Worm (Caenorhabditis elegans) whole organism, L3 larva: ENCODE results near the gene VW02B12L.2.

Experiments used
- ZK546.5 ChIP-seq: sonication (generic microtip); optimal IDR thresholded peaks from 2 replicates; lab custom pipeline; 2017; ENCODE audit warnings: missing biosample characterization, missing genetic modification characterization
- ceh-28 ChIP-seq: fragments of 150-350 bp; optimal IDR thresholded peaks from 2 replicates; lab custom pipeline; 2014; ENCODE audit warnings: missing biosample characterization, missing genetic modification reagents, missing genetic modification characterization
- daf-12 ChIP-seq: fragments of 150-350 bp; optimal IDR thresholded peaks from 2 replicates; lab custom pipeline; 2014; ENCODE audit warnings: missing biosample characterization, missing genetic modification reagents, missing genetic modification characterization
- egl-27 ChIP-seq: sonication (generic microtip); optimal IDR thresholded peaks from 4 replicates; lab custom pipeline; 2017; ENCODE audit warnings: missing biosample characterization, missing genetic modification reagents, missing genetic modification characterization
- egl-5 ChIP-seq: fragments of 150-350 bp; optimal IDR thresholded peaks from 2 replicates; lab custom pipeline; 2017; ENCODE audit warnings: missing biosample characterization, missing genetic modification reagents, missing genetic modification characterization, inconsistent platforms
- elt-1 ChIP-seq: fragments of 150-350 bp; optimal IDR thresholded peaks from 2 replicates; lab custom pipeline; 2014; ENCODE audit warnings: missing biosample characterization, missing genetic modification characterization
- elt-2 ChIP-seq: sonication (generic microtip); optimal IDR thresholded peaks from 2 replicates; lab custom pipeline; 2016; ENCODE audit warnings: missing genetic modification reagents, mild to moderate bottlenecking, missing genetic modification characterization, missing compliant biosample characterization
- fkh-10 ChIP-seq: sonication (generic microtip); optimal IDR thresholded peaks from 2 replicates; lab custom pipeline; 2017; ENCODE audit warnings: missing biosample characterization, missing genetic modification reagents, missing genetic modification characterization
- fkh-2 ChIP-seq: fragments of 150-350 bp; optimal IDR thresholded peaks from 2 replicates; lab custom pipeline; 2014; ENCODE audit warnings: missing biosample characterization, missing genetic modification reagents, missing genetic modification characterization
- jun-1 ChIP-seq: fragments of 150-350 bp; optimal IDR thresholded peaks from 2 replicates; lab custom pipeline; 2014; ENCODE audit warnings: missing biosample characterization, missing genetic modification reagents, missing genetic modification characterization
- lin-15B ChIP-seq: fragments of 150-350 bp; optimal IDR thresholded peaks from 2 replicates; lab custom pipeline; 2014; ENCODE audit warnings: missing biosample characterization, missing genetic modification characterization
- lin-39 ChIP-seq: fragments of 150-350 bp; optimal IDR thresholded peaks from 2 replicates; lab custom pipeline; 2018; ENCODE audit warnings: missing biosample characterization, missing genetic modification reagents, missing genetic modification characterization
- lsy-12 ChIP-seq: sonication (generic microtip); optimal IDR thresholded peaks from 2 replicates; lab custom pipeline; 2016; ENCODE audit warnings: mild to moderate bottlenecking, missing genetic modification characterization, missing compliant biosample characterization
- mdl-1 ChIP-seq: fragments of 150-350 bp; optimal IDR thresholded peaks from 2 replicates; lab custom pipeline; 2014; ENCODE audit warnings: missing biosample characterization, missing genetic modification characterization
- mml-1 ChIP-seq: fragments of 150-350 bp; sonication (generic microtip); optimal IDR thresholded peaks from 3 replicates; lab custom pipeline; 2014; ENCODE audit warnings: missing biosample characterization, missing genetic modification characterization
- nfya-1 ChIP-seq: sonication (generic microtip); optimal IDR thresholded peaks from 2 replicates; lab custom pipeline; 2017; ENCODE audit warnings: missing genetic modification characterization, mild to moderate bottlenecking, missing compliant biosample characterization, antibody characterized with exemption, moderate library complexity; ENCODE audit not compliant: insufficient read depth
- nhr-237 ChIP-seq: fragments of 150-350 bp; optimal IDR thresholded peaks from 2 replicates; lab custom pipeline; 2014; ENCODE audit warnings: missing biosample characterization, missing genetic modification characterization
- nhr-25 ChIP-seq: sonication (generic microtip); optimal IDR thresholded peaks from 2 replicates; lab custom pipeline; 2017; ENCODE audit warnings: missing biosample characterization, missing genetic modification characterization
- nhr-28 ChIP-seq: fragments of 150-350 bp; optimal IDR thresholded peaks from 2 replicates; lab custom pipeline; 2014; ENCODE audit warnings: missing biosample characterization, missing genetic modification characterization
- nhr-43 ChIP-seq: sonication (generic microtip); optimal IDR thresholded peaks from 2 replicates; lab custom pipeline; 2016; ENCODE audit warnings: mild to moderate bottlenecking, missing genetic modification characterization, missing compliant biosample characterization; ENCODE audit not compliant: poor library complexity, severe bottlenecking
- nhr-67 ChIP-seq: fragments of 150-350 bp; optimal IDR thresholded peaks from 2 replicates; lab custom pipeline; 2014; ENCODE audit warnings: missing biosample characterization, missing genetic modification characterization
- nhr-76 ChIP-seq: fragments of 150-350 bp; sonication (generic microtip); optimal IDR thresholded peaks from 5 replicates; lab custom pipeline; 2014; ENCODE audit warnings: missing biosample characterization, missing genetic modification characterization
- nhr-77 ChIP-seq: fragments of 150-350 bp; optimal IDR thresholded peaks from 2 replicates; lab custom pipeline; 2014; ENCODE audit warnings: missing biosample characterization, missing genetic modification characterization
- pha-4 ChIP-seq: fragments of 150-350 bp; optimal IDR thresholded peaks from 2 replicates; lab custom pipeline; 2014; ENCODE audit warnings: missing biosample characterization, missing genetic modification reagents, missing genetic modification characterization
- pqm-1 ChIP-seq: fragments of 150-350 bp; optimal IDR thresholded peaks from 2 replicates; lab custom pipeline; 2017; ENCODE audit warnings: missing biosample characterization, missing genetic modification characterization, inconsistent platforms
- sea-2 ChIP-seq: fragments of 150-350 bp; sonication (generic microtip); optimal IDR thresholded peaks from 4 replicates; lab custom pipeline; 2014; ENCODE audit warnings: missing biosample characterization, missing genetic modification reagents, missing genetic modification characterization
- skn-1 ChIP-seq: fragments of 150-350 bp; optimal IDR thresholded peaks from 2 replicates; lab custom pipeline; 2014; ENCODE audit warnings: missing biosample characterization, missing genetic modification characterization
- tbx-2 ChIP-seq: sonication (generic microtip); optimal IDR thresholded peaks from 2 replicates; lab custom pipeline; 2016; ENCODE audit warnings: mild to moderate bottlenecking, missing genetic modification characterization, missing compliant biosample characterization
- zag-1 ChIP-seq: fragments of 150-350 bp; optimal IDR thresholded peaks from 2 replicates; lab custom pipeline; 2014; ENCODE audit warnings: missing biosample characterization, missing genetic modification characterization
- ztf-11 ChIP-seq: fragments of 150-350 bp; optimal IDR thresholded peaks from 2 replicates; lab custom pipeline; 2014; ENCODE audit warnings: missing biosample characterization, missing genetic modification characterization

Gene VW02B12L.2

ce11 chrII:11424579-11425316 is 15.4 kb downstream of the VW02B12L.2 start, which contains the start of gene C05D12.3:
Gene C05D12.3 (plus strand): TSS chrII:11425266.
- TF ChIP-seq nhr-237 (tag; lab: Kevin White, UChicago): no peak
- no peak for TF ChIP-seq lsy-12
- peak; percentile 45 for TF ChIP-seq pqm-1 (tag; lab: Kevin White, UChicago)
- TF ChIP-seq fkh-10 (GFP tag; lab: Kevin White, UChicago): no peak
- peak; percentile 79 for TF ChIP-seq elt-2
- no peak for TF ChIP-seq skn-1 (tag; lab: Kevin White, UChicago)
- peak; percentile 24 for TF ChIP-seq pha-4 (tag; lab: Kevin White, UChicago)
- no peak for TF ChIP-seq fkh-2 (tag; lab: Kevin White, UChicago)
- TF ChIP-seq nhr-28 (tag; lab: Kevin White, UChicago): no peak
- no peak for TF ChIP-seq mml-1 (tag; lab: Kevin White, UChicago)
- no peak for TF ChIP-seq mdl-1 (tag; lab: Kevin White, UChicago)
- TF ChIP-seq lin-15B (tag; lab: Kevin White, UChicago): no peak
- TF ChIP-seq, all 47 proteins: peak for 3

ce11 chrII:11424032-11424431 is 16.1 kb downstream of the VW02B12L.2 start:
- TF ChIP-seq nhr-43 (tag; lab: Kevin White, UChicago): no peak
- peak; percentile 51 for TF ChIP-seq pqm-1 (tag; lab: Kevin White, UChicago)
- TF ChIP-seq elt-2: peak; percentile 32

DNA sequence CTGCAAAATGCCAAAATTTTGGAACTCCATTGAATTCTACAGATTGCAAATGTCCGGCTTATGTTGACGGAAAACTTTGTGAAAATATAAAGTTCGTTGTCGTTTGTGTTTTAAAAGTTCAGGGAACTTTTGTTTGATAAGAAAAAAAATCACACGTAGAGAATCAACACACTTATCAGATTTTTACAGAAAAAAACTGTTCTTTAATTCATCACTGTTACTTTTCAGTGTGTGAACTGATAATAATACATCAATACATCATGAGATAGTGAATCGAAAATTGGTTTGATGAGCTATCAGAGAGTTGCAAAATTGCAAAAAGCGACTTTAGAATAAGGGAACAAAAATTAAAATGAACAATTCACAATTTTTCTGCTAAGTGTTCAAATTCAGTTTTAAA is 21.7 kb downstream of the VW02B12L.2 start:
- TF ChIP-seq elt-1 (no peak), jun-1 (tag; lab: Kevin White, UChicago) (peak; percentile 7), egl-5 (tag; lab: Kevin White, UChicago) (no peak), nhr-25 (tag; lab: Kevin White, UChicago) (no peak), lin-15B (tag; lab: Kevin White, UChicago) (no peak), elt-2 (peak; percentile 80), lin-39 (tag; lab: Kevin White, UChicago) (no peak), skn-1 (tag; lab: Kevin White, UChicago) (no peak), pqm-1 (tag; lab: Kevin White, UChicago) (peak; percentile 88), ZK546.5 (tag; lab: Kevin White, UChicago) (no peak), ceh-28 (no peak), pha-4 (tag; lab: Kevin White, UChicago) (peak; percentile 68), nhr-76 (no peak), sea-2 (no peak)

ce11 chrII:11417999-11418398 is 22.1 kb downstream of the VW02B12L.2 start, which contains the start of gene C05D12.2:
Gene C05D12.2 (plus strand): TSS chrII:11418299.
- TF ChIP-seq ZK546.5 (tag; lab: Kevin White, UChicago) (no peak), lsy-12 (no peak), ztf-11 (tag; lab: Kevin White, UChicago) (no peak), lin-39 (tag; lab: Kevin White, UChicago) (no peak), pha-4 (tag; lab: Kevin White, UChicago) (no peak)

DNA sequence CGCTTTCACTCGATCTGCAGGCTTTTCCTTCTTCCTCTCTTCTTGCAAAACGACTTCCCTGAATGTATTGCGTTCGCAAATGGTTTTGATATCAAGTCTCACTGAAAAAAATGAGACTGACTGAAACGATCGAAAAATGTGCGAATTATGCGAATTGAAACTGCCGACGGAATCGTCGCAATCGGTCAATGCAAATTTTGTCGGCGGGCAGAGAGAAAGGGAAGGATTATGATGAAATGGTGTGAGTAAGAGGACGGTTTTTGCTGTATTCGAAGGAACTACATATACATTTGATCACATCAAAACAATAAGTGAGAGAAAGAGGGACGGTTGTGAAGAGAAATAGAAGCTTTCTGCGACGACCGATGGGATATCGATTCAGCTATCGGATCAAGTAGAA is 24.5 kb downstream of the VW02B12L.2 start, which contains the start of gene C05D12.1:
Gene C05D12.1, minus strand, starts transcription at position 101 of the 400 bp plus-strand sequence.
- TF ChIP-seq lsy-12: no peak
- TF ChIP-seq daf-12 (tag; lab: Kevin White, UChicago): no peak
- no peak for TF ChIP-seq skn-1 (tag; lab: Kevin White, UChicago)
- no peak for TF ChIP-seq zag-1 (tag; lab: Kevin White, UChicago)
- no peak for TF ChIP-seq nhr-77 (tag; lab: Kevin White, UChicago)
- no peak for TF ChIP-seq nhr-237 (tag; lab: Kevin White, UChicago)
- no peak for TF ChIP-seq nfya-1 (tag; lab: Kevin White, UChicago)
- TF ChIP-seq ZK546.5 (tag; lab: Kevin White, UChicago): no peak
- no peak for TF ChIP-seq tbx-2 (tag; lab: Kevin White, UChicago)
- no peak for TF ChIP-seq ztf-11 (tag; lab: Kevin White, UChicago)
- no peak for TF ChIP-seq elt-2
- no peak for TF ChIP-seq egl-27 (tag; lab: Kevin White, UChicago)
- no peak for TF ChIP-seq mdl-1 (tag; lab: Kevin White, UChicago)
- TF ChIP-seq nhr-67: no peak
- TF ChIP-seq pha-4 (tag; lab: Kevin White, UChicago): no peak
